Worm (Caenorhabditis elegans): ENCODE measurements around the gene lido-10.

DNA sequence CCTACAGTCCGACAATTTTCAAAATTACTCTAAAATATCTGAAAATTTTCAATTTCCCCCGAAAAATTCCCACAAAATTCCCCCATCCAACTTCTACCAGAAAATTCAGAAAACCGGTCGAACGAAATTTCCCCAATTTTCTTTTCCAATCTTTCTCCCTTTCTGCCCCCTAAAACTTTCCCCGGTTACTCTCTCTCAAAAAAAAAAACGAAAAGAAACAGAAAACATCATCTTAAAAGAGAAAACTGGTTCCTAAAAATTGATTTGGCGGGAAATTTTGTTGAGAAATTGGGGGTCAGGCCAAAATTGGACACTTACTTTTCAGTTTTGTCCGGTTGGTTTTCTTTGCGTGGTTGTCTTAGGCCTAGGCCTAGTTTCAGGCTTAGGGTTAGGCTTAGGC, 24.7 kb upstream of the lido-10 start:
- TF ChIP-seq pqm-1 (tag; optimal IDR thresholded peaks at IDR 0.05), result no peak
- no peak for TF ChIP-seq ceh-18 (tag; optimal IDR thresholded peaks at IDR 0.05)
- no peak for TF ChIP-seq fkh-10 (GFP tag; optimal IDR thresholded peaks at IDR 0.05)
- no peak for TF ChIP-seq ama-1 (optimal IDR thresholded peaks at IDR 0.05)
- TF ChIP-seq ceh-6 (GFP tag; optimal IDR thresholded peaks at IDR 0.05), result no peak
- TF ChIP-seq hlh-8 (tag; optimal IDR thresholded peaks at IDR 0.05), result no peak
- TF ChIP-seq ets-4 (tag; optimal IDR thresholded peaks at IDR 0.05), result no peak
- no peak for TF ChIP-seq rnt-1 (tag; optimal IDR thresholded peaks at IDR 0.05)
- TF ChIP-seq nfya-1 (tag; optimal IDR thresholded peaks at IDR 0.05), result no peak
- TF ChIP-seq pag-3 (tag; optimal IDR thresholded peaks at IDR 0.05; ENCODE audit: borderline replicate concordance), result no peak
- TF ChIP-seq sox-4 (tag; optimal IDR thresholded peaks at IDR 0.05), result no peak
